Worm (Caenorhabditis elegans) whole organism, L3 larva: ENCODE results near the gene dro-1.

Experiments
- R02D3.7 ChIP-seq: fragments of 150-350 bp; optimal IDR thresholded peaks from 2 replicates; lab custom pipeline; 2014; ENCODE audit warnings: missing biosample characterization, missing genetic modification characterization
- ZK546.5 ChIP-seq: sonication (generic microtip); optimal IDR thresholded peaks from 2 replicates; lab custom pipeline; 2017; ENCODE audit warnings: missing biosample characterization, missing genetic modification characterization
- aly-2 ChIP-seq: fragments of 150-350 bp; optimal IDR thresholded peaks from 2 replicates; lab custom pipeline; 2014; ENCODE audit warnings: missing biosample characterization, missing genetic modification characterization
- ceh-16 ChIP-seq: sonication (generic microtip); optimal IDR thresholded peaks from 2 replicates; lab custom pipeline; 2017; ENCODE audit warnings: missing biosample characterization, missing genetic modification characterization
- ceh-28 ChIP-seq: fragments of 150-350 bp; optimal IDR thresholded peaks from 2 replicates; lab custom pipeline; 2014; ENCODE audit warnings: missing biosample characterization, missing genetic modification reagents, missing genetic modification characterization
- daf-12 ChIP-seq: fragments of 150-350 bp; optimal IDR thresholded peaks from 2 replicates; lab custom pipeline; 2014; ENCODE audit warnings: missing biosample characterization, missing genetic modification reagents, missing genetic modification characterization
- egl-27 ChIP-seq: sonication (generic microtip); optimal IDR thresholded peaks from 4 replicates; lab custom pipeline; 2017; ENCODE audit warnings: missing biosample characterization, missing genetic modification reagents, missing genetic modification characterization
- egl-5 ChIP-seq: fragments of 150-350 bp; optimal IDR thresholded peaks from 2 replicates; lab custom pipeline; 2017; ENCODE audit warnings: missing biosample characterization, missing genetic modification reagents, missing genetic modification characterization, inconsistent platforms
- elt-2 ChIP-seq: sonication (generic microtip); optimal IDR thresholded peaks from 2 replicates; lab custom pipeline; 2016; ENCODE audit warnings: missing genetic modification reagents, mild to moderate bottlenecking, missing genetic modification characterization, missing compliant biosample characterization
- elt-3 ChIP-seq, 3 experiments: fragments of 150-350 bp in 1 of 3; sonication (generic microtip) in 2 of 3; optimal IDR thresholded peaks; 2 replicates in 2 of 3; 4 replicates in 1 of 3; lab custom pipeline; 2014 to 2017; ENCODE audit warnings: missing biosample characterization in 3 of 3, missing genetic modification characterization in 3 of 3
- fkh-10 ChIP-seq: sonication (generic microtip); optimal IDR thresholded peaks from 2 replicates; lab custom pipeline; 2017; ENCODE audit warnings: missing biosample characterization, missing genetic modification reagents, missing genetic modification characterization
- fos-1 ChIP-seq: fragments of 150-350 bp; optimal IDR thresholded peaks from 2 replicates; lab custom pipeline; 2014; ENCODE audit warnings: missing biosample characterization, missing genetic modification characterization
- hmg-11 ChIP-seq: sonication (generic microtip); optimal IDR thresholded peaks from 2 replicates; lab custom pipeline; 2016; ENCODE audit warnings: missing genetic modification characterization, missing compliant biosample characterization
- jun-1 ChIP-seq: fragments of 150-350 bp; optimal IDR thresholded peaks from 2 replicates; lab custom pipeline; 2014; ENCODE audit warnings: missing biosample characterization, missing genetic modification reagents, missing genetic modification characterization
- lin-15B ChIP-seq: fragments of 150-350 bp; optimal IDR thresholded peaks from 2 replicates; lab custom pipeline; 2014; ENCODE audit warnings: missing biosample characterization, missing genetic modification characterization
- lsy-12 ChIP-seq: sonication (generic microtip); optimal IDR thresholded peaks from 2 replicates; lab custom pipeline; 2016; ENCODE audit warnings: mild to moderate bottlenecking, missing genetic modification characterization, missing compliant biosample characterization
- mdl-1 ChIP-seq: fragments of 150-350 bp; optimal IDR thresholded peaks from 2 replicates; lab custom pipeline; 2014; ENCODE audit warnings: missing biosample characterization, missing genetic modification characterization
- mml-1 ChIP-seq: fragments of 150-350 bp; sonication (generic microtip); optimal IDR thresholded peaks from 3 replicates; lab custom pipeline; 2014; ENCODE audit warnings: missing biosample characterization, missing genetic modification characterization
- nhr-11 ChIP-seq: fragments of 150-350 bp; optimal IDR thresholded peaks from 2 replicates; lab custom pipeline; 2014; ENCODE audit warnings: missing biosample characterization, missing genetic modification characterization
- nhr-12 ChIP-seq: fragments of 150-350 bp; optimal IDR thresholded peaks from 2 replicates; lab custom pipeline; 2014; ENCODE audit warnings: missing biosample characterization, missing genetic modification characterization
- nhr-23 ChIP-seq: fragments of 150-350 bp; optimal IDR thresholded peaks from 2 replicates; lab custom pipeline; 2014; ENCODE audit warnings: missing biosample characterization, missing genetic modification reagents, missing genetic modification characterization
- nhr-25 ChIP-seq: sonication (generic microtip); optimal IDR thresholded peaks from 2 replicates; lab custom pipeline; 2017; ENCODE audit warnings: missing biosample characterization, missing genetic modification characterization
- nhr-28 ChIP-seq: fragments of 150-350 bp; optimal IDR thresholded peaks from 2 replicates; lab custom pipeline; 2014; ENCODE audit warnings: missing biosample characterization, missing genetic modification characterization
- nhr-43 ChIP-seq: sonication (generic microtip); optimal IDR thresholded peaks from 2 replicates; lab custom pipeline; 2016; ENCODE audit warnings: mild to moderate bottlenecking, missing genetic modification characterization, missing compliant biosample characterization; ENCODE audit not compliant: poor library complexity, severe bottlenecking
- nhr-67 ChIP-seq: fragments of 150-350 bp; optimal IDR thresholded peaks from 2 replicates; lab custom pipeline; 2014; ENCODE audit warnings: missing biosample characterization, missing genetic modification characterization
- nhr-76 ChIP-seq: fragments of 150-350 bp; sonication (generic microtip); optimal IDR thresholded peaks from 5 replicates; lab custom pipeline; 2014; ENCODE audit warnings: missing biosample characterization, missing genetic modification characterization
- pha-4 ChIP-seq: fragments of 150-350 bp; optimal IDR thresholded peaks from 2 replicates; lab custom pipeline; 2014; ENCODE audit warnings: missing biosample characterization, missing genetic modification reagents, missing genetic modification characterization
- pqm-1 ChIP-seq: fragments of 150-350 bp; optimal IDR thresholded peaks from 2 replicates; lab custom pipeline; 2017; ENCODE audit warnings: missing biosample characterization, missing genetic modification characterization, inconsistent platforms
- sea-2 ChIP-seq: fragments of 150-350 bp; sonication (generic microtip); optimal IDR thresholded peaks from 4 replicates; lab custom pipeline; 2014; ENCODE audit warnings: missing biosample characterization, missing genetic modification reagents, missing genetic modification characterization
- skn-1 ChIP-seq: fragments of 150-350 bp; optimal IDR thresholded peaks from 2 replicates; lab custom pipeline; 2014; ENCODE audit warnings: missing biosample characterization, missing genetic modification characterization
- snpc-4 ChIP-seq: fragments of 150-350 bp; optimal IDR thresholded peaks from 2 replicates; lab custom pipeline; 2014; ENCODE audit warnings: missing biosample characterization, missing genetic modification characterization
- tbx-2 ChIP-seq: sonication (generic microtip); optimal IDR thresholded peaks from 2 replicates; lab custom pipeline; 2016; ENCODE audit warnings: mild to moderate bottlenecking, missing genetic modification characterization, missing compliant biosample characterization
- unc-62 ChIP-seq: fragments of 150-350 bp; sonication (generic microtip); optimal IDR thresholded peaks from 4 replicates; lab custom pipeline; 2014; ENCODE audit warnings: missing biosample characterization, missing genetic modification reagents, missing genetic modification characterization
- zag-1 ChIP-seq: fragments of 150-350 bp; optimal IDR thresholded peaks from 2 replicates; lab custom pipeline; 2014; ENCODE audit warnings: missing biosample characterization, missing genetic modification characterization
- ztf-11 ChIP-seq: fragments of 150-350 bp; optimal IDR thresholded peaks from 2 replicates; lab custom pipeline; 2014; ENCODE audit warnings: missing biosample characterization, missing genetic modification characterization
- ztf-4 ChIP-seq: fragments of 150-350 bp; optimal IDR thresholded peaks from 2 replicates; lab custom pipeline; 2014; ENCODE audit warnings: missing biosample characterization, missing genetic modification characterization

Gene dro-1

DNA sequence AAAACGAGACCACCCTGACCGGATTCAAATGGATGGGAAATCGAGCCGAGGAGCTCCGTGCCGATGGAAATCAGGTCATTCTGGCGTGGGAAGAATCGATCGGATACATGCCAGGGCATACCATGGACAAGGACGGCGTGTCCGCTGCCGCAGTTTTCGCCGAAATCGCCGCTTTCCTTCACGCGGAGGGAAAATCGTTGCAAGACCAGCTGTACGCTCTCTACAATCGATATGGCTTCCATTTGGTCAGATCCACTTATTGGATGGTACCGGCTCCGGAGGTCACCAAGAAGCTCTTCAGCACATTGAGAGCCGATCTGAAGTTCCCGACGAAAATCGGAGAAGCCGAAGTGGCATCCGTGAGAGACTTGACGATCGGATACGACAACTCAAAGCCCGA lies 40.5 kb upstream of the dro-1 start:
- TF ChIP-seq ztf-11: no peak
- no peak for TF ChIP-seq unc-62 (GFP tag; lab: Kevin White, UChicago)
- TF ChIP-seq ceh-16: no peak
- TF ChIP-seq fkh-10 (GFP tag; lab: Kevin White, UChicago): no peak
- TF ChIP-seq mdl-1 (tag; lab: Kevin White, UChicago): no peak
- TF ChIP-seq zag-1: no peak
- TF ChIP-seq ZK546.5 (tag; lab: Kevin White, UChicago): no peak
- TF ChIP-seq elt-2: no peak
- no peak for TF ChIP-seq egl-27 (tag; lab: Kevin White, UChicago)
- TF ChIP-seq egl-5 (tag; lab: Kevin White, UChicago): no peak
- no peak for TF ChIP-seq lsy-12
- no peak for TF ChIP-seq mml-1
- no peak for TF ChIP-seq nhr-28 (tag; lab: Kevin White, UChicago)
- no peak for TF ChIP-seq nhr-43 (tag; lab: Kevin White, UChicago)
- TF ChIP-seq R02D3.7 (tag; lab: Kevin White, UChicago): no peak
- TF ChIP-seq fos-1: no peak
- TF ChIP-seq nhr-67 (tag; lab: Kevin White, UChicago): no peak
- TF ChIP-seq skn-1 (tag; lab: Kevin White, UChicago): no peak
- TF ChIP-seq jun-1: no peak

DNA sequence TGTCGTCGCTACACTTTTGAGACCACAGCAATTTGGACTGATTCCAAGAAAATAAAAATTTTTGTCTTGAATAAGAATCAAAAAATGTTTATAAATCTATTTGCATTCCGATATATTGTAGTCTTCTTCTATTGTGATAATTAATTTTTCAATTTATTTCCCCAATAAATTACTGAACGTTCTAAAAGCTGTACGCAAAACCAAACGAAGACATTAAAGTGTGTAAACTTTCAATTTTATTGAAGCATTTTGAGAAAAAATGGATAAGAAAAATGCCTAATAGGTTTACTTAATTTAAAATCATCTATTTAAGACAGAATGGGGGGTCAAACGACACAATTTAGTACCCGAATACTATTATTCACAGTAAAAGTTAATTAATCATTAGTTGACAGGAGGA lies 39.9 kb upstream of the dro-1 start:
- no peak for TF ChIP-seq daf-12

DNA sequence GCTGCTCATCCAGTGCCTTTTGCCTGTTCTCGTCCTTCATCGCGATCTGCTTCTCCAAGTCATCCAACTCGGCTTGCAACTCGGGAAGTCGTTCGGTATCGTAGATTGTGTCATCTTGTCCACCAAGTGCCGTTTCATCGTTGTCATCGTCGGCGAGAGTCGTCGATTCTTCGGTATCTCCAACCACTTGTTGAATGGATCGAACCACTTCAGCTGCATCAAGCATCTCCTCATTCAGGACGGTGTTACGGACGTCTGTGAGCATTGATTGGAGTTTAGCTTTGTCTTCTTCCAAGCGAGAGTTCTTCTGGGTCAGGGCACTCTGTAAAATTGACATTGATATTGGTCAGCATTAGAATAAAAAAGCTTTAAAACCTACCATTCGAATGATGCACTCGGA lies 36.9 kb upstream of the dro-1 start:
- TF ChIP-seq ZK546.5 (tag; lab: Kevin White, UChicago) (no peak), nhr-11 (tag; lab: Kevin White, UChicago) (no peak), zag-1 (no peak), lsy-12 (no peak), elt-3 (tag; optimal IDR thresholded peaks at IDR 0.05; lab: Kevin White, UChicago) (no peak), tbx-2 (tag; lab: Kevin White, UChicago) (no peak), nhr-28 (tag; lab: Kevin White, UChicago) (no peak), ztf-4 (tag; lab: Kevin White, UChicago) (no peak), snpc-4 (tag; lab: Kevin White, UChicago) (no peak)

DNA sequence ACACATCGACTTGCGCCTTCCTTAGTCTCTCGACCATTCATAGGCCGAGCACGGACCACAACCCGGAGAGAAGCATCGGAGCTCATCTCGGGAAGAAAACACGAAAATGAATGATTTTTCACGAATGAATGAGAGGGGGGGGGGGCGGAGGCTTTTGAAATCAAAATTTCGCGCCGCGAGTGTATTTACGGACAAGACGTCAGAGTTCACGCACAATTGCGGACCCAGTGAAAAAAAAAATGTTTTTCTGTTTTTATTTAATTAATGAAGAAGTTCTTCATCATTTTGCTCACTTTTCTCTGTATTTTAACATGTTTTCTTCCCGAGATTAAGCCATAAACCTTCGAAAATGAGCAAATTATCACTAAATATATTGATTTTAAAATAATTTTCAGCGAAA lies 35.4 kb upstream of the dro-1 start, which contains the start of the genes klp-19 and slc-36.1:
TSS of gene klp-19 (minus strand) at position 153 of the 400 bp plus-strand sequence.
TSS of gene slc-36.1 (plus strand) at position 396 of the 400 bp plus-strand sequence.
- TF ChIP-seq snpc-4 (tag; lab: Kevin White, UChicago): peak; percentile 2
- TF ChIP-seq pha-4: peak; percentile 64
- peak; percentile 53 for TF ChIP-seq nhr-23 (tag; lab: Kevin White, UChicago)
- TF ChIP-seq jun-1: no peak
- peak; percentile 0 for TF ChIP-seq elt-2
- peak; percentile 41 for TF ChIP-seq lin-15B (tag; lab: Kevin White, UChicago)
- no peak for TF ChIP-seq sea-2 (GFP tag; lab: Kevin White, UChicago)
- peak; percentile 72 for TF ChIP-seq hmg-11 (tag; lab: Kevin White, UChicago)
- peak; percentile 7 for TF ChIP-seq nhr-43 (tag; lab: Kevin White, UChicago)

DNA sequence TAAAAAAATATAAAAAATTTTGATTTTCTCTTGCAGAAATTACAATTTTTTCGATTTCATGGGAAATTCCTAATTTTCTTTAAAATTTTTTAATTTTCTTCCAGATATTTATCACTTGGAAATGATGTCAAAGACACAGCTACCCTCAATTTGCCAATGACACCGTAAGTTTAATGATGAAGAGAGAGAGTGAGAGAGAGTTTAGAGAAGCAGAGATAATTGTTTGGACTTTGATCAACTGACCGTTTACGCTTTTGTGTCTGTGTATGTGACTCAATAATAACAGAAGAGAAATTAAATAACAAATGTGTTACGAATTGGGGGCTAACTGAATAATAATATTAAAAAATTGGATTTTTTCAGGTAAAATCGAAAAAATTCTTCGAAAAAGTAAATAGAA lies 31.9 kb upstream of the dro-1 start:
- TF ChIP-seq skn-1 (tag; lab: Kevin White, UChicago) (no peak), nhr-67 (tag; lab: Kevin White, UChicago) (no peak), jun-1 (no peak), ceh-28 (tag; lab: Kevin White, UChicago) (no peak), nhr-76 (tag; lab: Kevin White, UChicago) (no peak), nhr-11 (tag; lab: Kevin White, UChicago) (no peak), aly-2 (tag; lab: Kevin White, UChicago) (no peak), pha-4 (peak; percentile 67), nhr-25 (tag; lab: Kevin White, UChicago) (no peak), ztf-11 (no peak), nhr-43 (tag; lab: Kevin White, UChicago) (no peak), pqm-1 (peak; percentile 56), egl-27 (tag; lab: Kevin White, UChicago) (no peak), unc-62 (GFP tag; lab: Kevin White, UChicago) (no peak), nhr-12 (tag; lab: Kevin White, UChicago) (no peak), elt-2 (peak; percentile 32), nhr-23 (tag; lab: Kevin White, UChicago) (peak; percentile 26)
